Worm (Caenorhabditis elegans) whole organism, young adult: Measurements from ENCODE around the gene wdr-4.

Source experiments
- K11D2.4 ChIP-seq: fragments of 200-800 bp; sonication (Bioruptor generic); IDR thresholded peaks from 2 replicates; pipeline ENCODE4 v1.3.6; 2022; ENCODE audit warnings: missing genetic modification reagents, missing genetic modification characterization, missing compliant biosample characterization
- dpl-1 ChIP-seq: fragments of 150-350 bp; optimal IDR thresholded peaks from 2 replicates; lab custom pipeline; 2014; ENCODE audit warnings: missing biosample characterization, missing genetic modification reagents, missing genetic modification characterization
- hlh-26 ChIP-seq: fragments of 200-800 bp; sonication (Bioruptor generic); conservative IDR thresholded peaks from 2 replicates; pipeline ENCODE4 v1.3.6; 2022; ENCODE audit warnings: missing genetic modification reagents, missing genetic modification characterization, missing compliant biosample characterization
- rcor-1 ChIP-seq: fragments of 200-800 bp; sonication (Bioruptor generic); IDR thresholded peaks from 2 replicates; pipeline ENCODE4 v1.3.6; 2022; ENCODE audit warnings: missing genetic modification reagents, missing genetic modification characterization, missing compliant biosample characterization

DNA sequence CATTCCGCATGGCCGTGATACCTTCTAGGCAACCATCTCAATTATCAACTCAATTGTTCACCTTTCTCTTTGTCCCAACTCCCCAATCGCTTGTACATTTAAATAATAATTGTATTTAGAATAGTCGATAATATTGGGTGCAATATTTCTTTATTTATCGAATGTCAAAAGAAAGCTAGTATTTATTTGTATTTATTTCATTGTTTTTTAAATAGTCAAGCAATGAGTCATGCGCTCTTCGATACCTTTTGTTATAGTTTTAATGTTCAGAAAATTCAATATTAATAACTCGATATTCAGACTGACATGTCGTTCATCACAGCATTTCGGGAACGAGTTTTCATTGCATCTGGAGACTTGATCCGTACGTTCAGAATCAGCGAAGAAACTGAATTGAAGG, at the start of gene wdr-4:
- TF ChIP-seq dpl-1 (GFP tag; lab: Kevin White, UChicago) (no peak), K11D2.4 (GFP tag; lab: Robert Waterston, UW) (no peak), hlh-26 (GFP tag; lab: Robert Waterston, UW) (no peak), rcor-1 (GFP tag; lab: Robert Waterston, UW) (no peak)
